Worm (Caenorhabditis elegans): ENCODE results near the gene ger-1.
A peak's percentile ranks its signal among the peaks of the same experiment; 100 is the strongest.

ger-1 gene

ce11 chrIII:7060531-7061095 is 6.7 kb downstream of the ger-1 start, which contains the start of gene egg-2 (continued):
- TF ChIP-seq F49E8.2 (tag; optimal IDR thresholded peaks at IDR 0.05; ENCODE audit: insufficient read depth): no peak
- no peak for TF ChIP-seq snpc-1.3 (tag; optimal IDR thresholded peaks at IDR 0.05; ENCODE audit: insufficient read depth)
- no peak for TF ChIP-seq pbrm-1 (GFP tag; IDR thresholded peaks at IDR 0.05)
- TF ChIP-seq F33H1.4 (GFP tag; IDR thresholded peaks at IDR 0.05): peak; percentile 79
- TF ChIP-seq lin-35 (GFP tag; optimal IDR thresholded peaks at IDR 0.05): no peak
- TF ChIP-seq hmg-1.2 (GFP tag; IDR thresholded peaks at IDR 0.05): peak; percentile 16; the same call in 1 of the 2 replicates
- peak; percentile 55 for TF ChIP-seq lin-54 (GFP tag; optimal IDR thresholded peaks at IDR 0.05)
- TF ChIP-seq madf-6 (GFP tag; IDR thresholded peaks at IDR 0.05): peak; percentile 77
- TF ChIP-seq mxl-1 (tag; optimal IDR thresholded peaks at IDR 0.05): no peak
- no peak for TF ChIP-seq hrde-1 (tag; optimal IDR thresholded peaks at IDR 0.05; ENCODE audit: borderline replicate concordance)
- TF ChIP-seq ztf-6 (GFP tag; IDR thresholded peaks at IDR 0.05): no peak
- no peak for TF ChIP-seq aptf-2 (GFP tag; conservative IDR thresholded peaks at IDR 0.05)
- no peak for TF ChIP-seq gei-17 (GFP tag; optimal IDR thresholded peaks at IDR 0.05)
- TF ChIP-seq dpff-1 (tag; optimal IDR thresholded peaks at IDR 0.05): no peak
- TF ChIP-seq sptf-2 (GFP tag; optimal IDR thresholded peaks at IDR 0.05): no peak
- no peak for TF ChIP-seq dpl-1 (GFP tag; optimal IDR thresholded peaks at IDR 0.05)
- TF ChIP-seq egl-44 (GFP tag; IDR thresholded peaks at IDR 0.05): no peak
- TF ChIP-seq ceh-58 (GFP tag; IDR thresholded peaks at IDR 0.05): no peak
- TF ChIP-seq D2030.7 (GFP tag; IDR thresholded peaks at IDR 0.05): peak; percentile 17; the same call in 1 of the 2 replicates
- TF ChIP-seq ceh-40 (GFP tag; IDR thresholded peaks at IDR 0.05): no peak

ce11 chrIII:7056241-7056640 is 11.0 kb downstream of the ger-1 start, which contains the start of gene R01H2.2:
TSS of gene R01H2.2 (plus strand) at chrIII:7056541.
- TF ChIP-seq lin-54 (GFP tag; optimal IDR thresholded peaks at IDR 0.05) (no peak), hmg-20 (GFP tag; IDR thresholded peaks at IDR 0.05) (no peak), lag-1 (GFP tag; IDR thresholded peaks at IDR 0.05) (no peak), bed-1 (GFP tag; IDR thresholded peaks at IDR 0.05) (no peak), gei-17 (GFP tag; optimal IDR thresholded peaks at IDR 0.05) (no peak), hrde-1 (tag; optimal IDR thresholded peaks at IDR 0.05; ENCODE audit: borderline replicate concordance) (no peak), mes-4 (tag; optimal IDR thresholded peaks at IDR 0.05) (no peak)

DNA sequence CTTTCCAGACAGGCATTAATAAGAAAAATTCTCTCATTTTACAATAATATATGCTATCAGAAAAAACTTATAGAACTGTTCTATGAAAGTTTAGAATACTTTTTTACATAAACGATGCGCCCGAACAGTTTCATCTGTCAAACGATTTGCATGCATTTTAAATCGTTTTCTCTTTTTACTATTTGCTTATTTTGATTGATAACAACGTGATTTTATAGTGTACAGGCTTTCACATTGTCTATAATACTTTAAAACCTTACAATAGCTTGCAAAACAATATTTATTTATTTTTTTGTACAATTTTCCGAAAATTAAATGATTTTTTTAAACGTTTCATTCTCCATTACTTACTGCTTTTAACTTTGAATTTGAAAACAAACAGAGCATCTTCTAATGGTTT is 21.6 kb downstream of the ger-1 start, which contains the start of gene R01H2.7:
TSS of gene R01H2.7 (minus strand) at position 101 of the 400 bp plus-strand sequence.
- TF ChIP-seq hsf-1 (GFP tag; IDR thresholded peaks at IDR 0.05) (no peak), nfyb-1 (GFP tag; IDR thresholded peaks at IDR 0.05) (no peak)

DNA sequence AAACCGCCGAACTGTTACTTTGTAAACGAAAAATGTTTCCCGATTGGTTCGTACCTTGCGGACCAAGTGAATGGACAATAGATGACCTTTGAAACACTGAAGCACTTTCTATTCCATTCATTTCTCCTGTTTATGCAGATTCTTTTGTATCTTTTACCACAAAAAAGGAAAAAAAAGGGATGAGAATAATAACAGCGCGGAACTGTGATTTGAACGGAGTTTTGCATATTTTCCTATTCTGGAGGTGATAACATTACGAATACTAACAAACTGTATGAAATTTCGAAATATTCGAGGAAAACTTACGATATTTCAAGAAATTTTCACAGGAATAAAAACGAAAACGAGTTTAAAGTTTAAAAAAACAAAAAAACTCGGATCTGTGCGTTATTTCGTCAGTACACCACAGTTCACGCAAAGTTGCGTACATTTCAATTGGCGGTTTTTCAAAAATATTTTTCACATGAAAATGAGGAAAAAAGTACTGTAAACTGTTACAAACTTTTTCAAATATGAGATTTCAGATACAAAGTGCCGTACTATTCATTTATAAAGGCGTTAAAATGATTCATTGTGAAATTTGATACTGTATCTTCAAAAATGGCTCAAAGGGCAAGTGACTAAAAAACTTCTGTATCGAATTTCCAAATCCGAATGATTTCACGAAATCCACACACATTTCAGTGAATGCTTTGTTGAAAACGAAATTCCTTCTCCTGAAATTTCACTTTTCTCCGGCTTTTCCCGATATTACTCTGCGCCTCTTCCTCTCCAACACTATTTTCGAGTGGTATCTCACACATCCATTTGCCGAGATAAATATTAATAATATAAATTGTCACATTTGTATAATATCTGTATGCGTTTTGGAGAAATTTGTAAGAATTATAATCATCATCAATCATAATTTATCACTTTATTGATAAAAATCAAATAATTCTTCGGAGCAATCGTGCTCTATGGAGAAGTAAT is 32.7 kb downstream of the ger-1 start:
- TF ChIP-seq chd-7 (tag; optimal IDR thresholded peaks at IDR 0.05): no peak
- TF ChIP-seq nhr-90 (tag; optimal IDR thresholded peaks at IDR 0.05): no peak
- TF ChIP-seq hmg-1.2 (GFP tag; IDR thresholded peaks at IDR 0.05): peak; percentile 59
- no peak for TF ChIP-seq B0261.1 (tag; optimal IDR thresholded peaks at IDR 0.05)
- TF ChIP-seq efl-1 (GFP tag; optimal IDR thresholded peaks at IDR 0.05): peak; percentile 40
- TF ChIP-seq madf-6 (GFP tag; IDR thresholded peaks at IDR 0.05): peak; percentile 30; the same call in 1 of the 2 replicates
- TF ChIP-seq F33H1.4 (GFP tag; IDR thresholded peaks at IDR 0.05): 0 out of 2 replicates have a peak, but pooled peaks have one; percentile 9
- peak; percentile 5 for TF ChIP-seq dpl-1 (GFP tag; optimal IDR thresholded peaks at IDR 0.05)

Measured in whole organism, young adult.